Fruit fly (Drosophila melanogaster): ENCODE measurements around the gene GXIVsPLA2.

DNA sequence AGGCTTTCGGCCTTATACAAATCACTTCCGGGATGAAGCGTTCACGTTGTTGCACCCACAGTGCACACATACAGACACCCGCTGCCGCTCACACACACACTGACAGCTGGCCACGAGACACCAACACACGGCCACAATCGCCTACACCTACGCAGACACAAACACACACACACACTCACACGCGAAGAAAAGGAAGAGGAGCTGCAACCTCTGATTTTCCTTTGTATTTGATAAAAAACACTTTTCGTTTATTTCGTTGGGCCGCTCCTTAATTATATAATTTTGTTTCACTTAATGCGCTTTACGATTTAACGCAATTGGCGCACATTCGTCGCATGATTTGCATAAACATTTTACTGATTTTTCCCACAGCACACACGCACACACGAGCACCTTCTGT is 30.6 kb upstream of the GXIVsPLA2 start:
- no peak for TF ChIP-seq HLH106 (tag; optimal IDR thresholded peaks at IDR 0.05)
- TF ChIP-seq Hr78 (GFP tag; optimal IDR thresholded peaks at IDR 0.05) = no peak
- no peak for TF ChIP-seq jim (GFP tag; optimal IDR thresholded peaks at IDR 0.05)
- TF ChIP-seq lola (GFP tag; optimal IDR thresholded peaks at IDR 0.05) = no peak
- TF ChIP-seq Dfd (GFP tag; optimal IDR thresholded peaks at IDR 0.05) = peak; percentile 57
- no peak for TF ChIP-seq woc (GFP tag; optimal IDR thresholded peaks at IDR 0.05)
- TF ChIP-seq Abd-B (GFP tag; optimal IDR thresholded peaks at IDR 0.05) = no peak
- TF ChIP-seq psq (GFP tag; optimal IDR thresholded peaks at IDR 0.05) = no peak
- no peak for TF ChIP-seq OdsH (GFP tag; optimal IDR thresholded peaks at IDR 0.05)
- TF ChIP-seq CG9705 (GFP tag; optimal IDR thresholded peaks at IDR 0.05) = no peak
- TF ChIP-seq dsf (GFP tag; optimal IDR thresholded peaks at IDR 0.05; ENCODE audit: borderline replicate concordance) = no peak
- no peak for TF ChIP-seq br (GFP tag; optimal IDR thresholded peaks at IDR 0.05)
- no peak for TF ChIP-seq Myc (optimal IDR thresholded peaks at IDR 0.05)
